Fruit fly (Drosophila melanogaster): ENCODE measurements around the gene Men.
"Not testable (repeated sequence)": the region's sequence is repeated elsewhere in the genome, so short reads cannot be mapped to it uniquely, and the experiment has no call there.

Gene Men

dm6 chr3R:12716894-12717293 is 5.3 kb downstream of the Men start:
- TF ChIP-seq EcR (GFP tag; optimal IDR thresholded peaks at IDR 0.05): no peak
- no peak for TF ChIP-seq pan (optimal IDR thresholded peaks at IDR 0.05)
- TF ChIP-seq psq (optimal IDR thresholded peaks at IDR 0.05): no peak
- TF ChIP-seq CG8478 (optimal IDR thresholded peaks at IDR 0.05): no peak
- TF ChIP-seq Dll (optimal IDR thresholded peaks at IDR 0.05): no peak
- no peak for TF ChIP-seq usp (GFP tag; optimal IDR thresholded peaks at IDR 0.05)

- TF ChIP-seq usp (GFP tag; optimal IDR thresholded peaks at IDR 0.05) (no peak), psq (optimal IDR thresholded peaks at IDR 0.05) (no peak), EcR (GFP tag; optimal IDR thresholded peaks at IDR 0.05) (no peak), Dll (optimal IDR thresholded peaks at IDR 0.05) (no peak), CG8478 (optimal IDR thresholded peaks at IDR 0.05) (no peak), pan (optimal IDR thresholded peaks at IDR 0.05) (no peak)
Measured at dm6 chr3R:12716251-12716650, 6.0 kb downstream of the Men start.

dm6 chr3R:12715253-12715652 is 7.0 kb downstream of the Men start:
- no peak for TF ChIP-seq CG8478 (optimal IDR thresholded peaks at IDR 0.05)
- no peak for TF ChIP-seq Dll (optimal IDR thresholded peaks at IDR 0.05)
- TF ChIP-seq EcR (GFP tag; optimal IDR thresholded peaks at IDR 0.05): no peak
- no peak for TF ChIP-seq usp (GFP tag; optimal IDR thresholded peaks at IDR 0.05)
- TF ChIP-seq pan (optimal IDR thresholded peaks at IDR 0.05): no peak
- no peak for TF ChIP-seq psq (optimal IDR thresholded peaks at IDR 0.05)

- TF ChIP-seq pan, CG8478, Dll (optimal IDR thresholded peaks at IDR 0.05): not testable (repeated sequence)
Measured at dm6 chr3R:12712178-12713172, 9.8 kb downstream of the Men start, which contains the start of gene PolQ. Gene PolQ (minus strand): TSS chr3R:12712299.

dm6 chr3R:12704861-12705260 is 17.4 kb downstream of the Men start, which contains the start of gene CG12279:
Gene CG12279 (plus strand): TSS chr3R:12705094.
- TF ChIP-seq pan (optimal IDR thresholded peaks at IDR 0.05) (no peak), Dll (optimal IDR thresholded peaks at IDR 0.05) (no peak), psq (optimal IDR thresholded peaks at IDR 0.05) (no peak), usp (GFP tag; optimal IDR thresholded peaks at IDR 0.05) (no peak), CG8478 (optimal IDR thresholded peaks at IDR 0.05) (no peak), EcR (GFP tag; optimal IDR thresholded peaks at IDR 0.05) (no peak)

dm6 chr3R:12701994-12702494 is 20.2 kb downstream of the Men start:
- no peak for TF ChIP-seq usp (GFP tag; optimal IDR thresholded peaks at IDR 0.05)
- no peak for TF ChIP-seq EcR (GFP tag; optimal IDR thresholded peaks at IDR 0.05)
- TF ChIP-seq CG8478 (optimal IDR thresholded peaks at IDR 0.05): no peak
- no peak for TF ChIP-seq psq (optimal IDR thresholded peaks at IDR 0.05)
- TF ChIP-seq Dll (optimal IDR thresholded peaks at IDR 0.05): no peak
- no peak for TF ChIP-seq pan (optimal IDR thresholded peaks at IDR 0.05)

- no peak for TF ChIP-seq Dll (optimal IDR thresholded peaks at IDR 0.05)
- no peak for TF ChIP-seq CG8478 (optimal IDR thresholded peaks at IDR 0.05)
- TF ChIP-seq pan (optimal IDR thresholded peaks at IDR 0.05): no peak
- no peak for TF ChIP-seq EcR (GFP tag; optimal IDR thresholded peaks at IDR 0.05)
- TF ChIP-seq usp (GFP tag; optimal IDR thresholded peaks at IDR 0.05): no peak
- TF ChIP-seq psq (optimal IDR thresholded peaks at IDR 0.05): no peak
Measured at dm6 chr3R:12701257-12701656, 21.0 kb downstream of the Men start.

dm6 chr3R:12700454-12700853 is 21.8 kb downstream of the Men start:
- TF ChIP-seq psq (optimal IDR thresholded peaks at IDR 0.05) (no peak), usp (GFP tag; optimal IDR thresholded peaks at IDR 0.05) (no peak), pan (optimal IDR thresholded peaks at IDR 0.05) (no peak), CG8478 (optimal IDR thresholded peaks at IDR 0.05) (no peak), EcR (GFP tag; optimal IDR thresholded peaks at IDR 0.05) (no peak), Dll (optimal IDR thresholded peaks at IDR 0.05) (no peak)

- no peak for TF ChIP-seq EcR (GFP tag; optimal IDR thresholded peaks at IDR 0.05)
- TF ChIP-seq pan (optimal IDR thresholded peaks at IDR 0.05): no peak
- no peak for TF ChIP-seq psq (optimal IDR thresholded peaks at IDR 0.05)
- no peak for TF ChIP-seq usp (GFP tag; optimal IDR thresholded peaks at IDR 0.05)
- TF ChIP-seq CG8478 (optimal IDR thresholded peaks at IDR 0.05): no peak
- no peak for TF ChIP-seq Dll (optimal IDR thresholded peaks at IDR 0.05)
Measured at dm6 chr3R:12699620-12700378, 22.4 kb downstream of the Men start.

dm6 chr3R:12698363-12698762 is 23.9 kb downstream of the Men start:
- TF ChIP-seq psq (optimal IDR thresholded peaks at IDR 0.05): no peak
- no peak for TF ChIP-seq EcR (GFP tag; optimal IDR thresholded peaks at IDR 0.05)
- TF ChIP-seq CG8478 (optimal IDR thresholded peaks at IDR 0.05): no peak
- no peak for TF ChIP-seq Dll (optimal IDR thresholded peaks at IDR 0.05)
- no peak for TF ChIP-seq usp (GFP tag; optimal IDR thresholded peaks at IDR 0.05)
- no peak for TF ChIP-seq pan (optimal IDR thresholded peaks at IDR 0.05)

- TF ChIP-seq Dll (optimal IDR thresholded peaks at IDR 0.05): no peak
Measured at dm6 chr3R:12697571-12698039, 24.6 kb downstream of the Men start.

dm6 chr3R:12697022-12697421 is 25.2 kb downstream of the Men start, which contains the start of gene Past1:
Gene Past1 (plus strand): TSS chr3R:12697322.
- TF ChIP-seq pan (optimal IDR thresholded peaks at IDR 0.05) (no peak), EcR (GFP tag; optimal IDR thresholded peaks at IDR 0.05) (no peak), CG8478 (optimal IDR thresholded peaks at IDR 0.05) (no peak), psq (optimal IDR thresholded peaks at IDR 0.05) (no peak), Dll (optimal IDR thresholded peaks at IDR 0.05) (no peak), usp (GFP tag; optimal IDR thresholded peaks at IDR 0.05) (no peak)

Measured in whole organism.